Worm (Caenorhabditis elegans) whole organism, L4/young adult: ENCODE data around the gene K12H4.6.

Experiments used
- W03F9.2 ChIP-seq: fragments of 150-350 bp; optimal IDR thresholded peaks from 2 replicates; lab custom pipeline; 2014; ENCODE audit warnings: missing biosample characterization, missing genetic modification characterization
- dao-5 ChIP-seq: sonication (generic microtip); optimal IDR thresholded peaks from 2 replicates; lab custom pipeline; 2016; ENCODE audit warnings: missing genotype, missing genetic modification characterization, moderate library complexity, missing compliant biosample characterization
- him-1 ChIP-seq: sonication (generic microtip); optimal IDR thresholded peaks from 2 replicates; lab custom pipeline; 2016; ENCODE audit warnings: missing genotype, missing genetic modification reagents, missing genetic modification characterization, missing compliant biosample characterization

K12H4.6 gene

DNA sequence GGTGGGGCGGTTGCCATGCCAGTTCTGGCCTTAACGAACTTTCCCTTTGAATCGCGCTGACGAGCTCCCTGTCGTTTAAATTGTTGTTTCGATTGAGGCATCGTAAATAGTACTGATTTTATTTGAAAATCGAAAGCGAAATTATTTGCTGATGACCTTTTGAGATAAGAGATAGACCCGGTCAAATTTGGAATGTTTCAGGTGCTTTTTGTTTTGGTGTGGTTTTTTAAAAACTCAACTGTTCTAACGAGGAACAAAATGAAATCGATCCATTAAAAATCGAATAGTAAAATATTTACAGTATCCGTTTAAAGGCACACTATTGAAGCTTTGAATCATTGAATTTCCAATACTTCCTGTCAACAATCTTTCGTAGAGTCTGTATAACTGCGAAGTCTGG lies at the start of gene K12H4.6:
Gene K12H4.6, minus strand, starts transcription at position 101 of the 400 bp plus-strand sequence.
- no peak for TF ChIP-seq W03F9.2 (tag; lab: Kevin White, UChicago)
- TF ChIP-seq him-1 (tag; lab: Kevin White, UChicago) = no peak
- no peak for TF ChIP-seq dao-5 (tag; lab: Kevin White, UChicago)

DNA sequence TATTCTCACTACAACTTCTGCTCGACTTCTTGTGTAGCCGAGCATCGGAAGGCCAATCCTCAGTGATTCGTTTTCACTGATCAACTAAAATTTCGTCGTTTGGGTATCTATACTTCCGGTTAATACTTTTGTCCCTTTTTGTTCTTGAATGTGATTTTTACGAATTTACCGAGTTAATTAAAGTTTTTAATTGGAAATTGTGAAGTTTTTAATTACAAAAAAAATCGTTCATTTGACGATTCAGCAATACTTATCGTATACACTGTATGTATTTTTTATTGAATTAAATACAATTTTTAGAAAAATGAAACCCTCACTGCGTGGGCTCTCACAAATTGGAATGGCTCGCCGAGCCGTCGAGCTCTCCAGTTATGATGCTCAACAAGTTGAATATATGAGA lies 48.7 kb upstream of the K12H4.6 start, which contains the start of gene idi-1:
Gene idi-1, plus strand, starts transcription at position 301 of the 400 bp plus-strand sequence.
- no peak for TF ChIP-seq him-1 (tag; lab: Kevin White, UChicago)
- TF ChIP-seq dao-5 (tag; lab: Kevin White, UChicago) = no peak
- TF ChIP-seq W03F9.2 (tag; lab: Kevin White, UChicago) = no peak

DNA sequence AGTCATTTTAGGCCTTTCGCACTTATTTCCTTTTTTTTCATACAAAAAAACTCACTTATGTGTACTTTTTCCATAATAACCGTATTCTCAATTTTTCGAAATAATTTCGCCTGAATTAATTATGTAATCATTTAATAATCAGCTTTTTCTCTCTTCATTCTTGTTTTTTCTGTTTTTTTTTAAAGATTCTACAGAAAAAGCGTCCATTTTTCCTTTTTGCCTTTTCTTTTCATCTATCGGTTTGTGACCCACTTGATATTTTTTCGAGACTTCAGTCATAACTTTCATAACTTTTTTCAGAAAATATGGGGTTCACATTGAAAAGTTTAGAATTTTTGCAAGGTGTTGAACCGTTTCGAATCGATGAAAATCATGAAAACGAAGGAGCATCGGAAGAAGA lies 45.6 kb upstream of the K12H4.6 start, which contains the start of gene vms-1:
Gene vms-1, plus strand, starts transcription at position 301 of the 400 bp plus-strand sequence.
- TF ChIP-seq W03F9.2 (tag; lab: Kevin White, UChicago) (no peak), dao-5 (tag; lab: Kevin White, UChicago) (no peak), him-1 (tag; lab: Kevin White, UChicago) (no peak)

DNA sequence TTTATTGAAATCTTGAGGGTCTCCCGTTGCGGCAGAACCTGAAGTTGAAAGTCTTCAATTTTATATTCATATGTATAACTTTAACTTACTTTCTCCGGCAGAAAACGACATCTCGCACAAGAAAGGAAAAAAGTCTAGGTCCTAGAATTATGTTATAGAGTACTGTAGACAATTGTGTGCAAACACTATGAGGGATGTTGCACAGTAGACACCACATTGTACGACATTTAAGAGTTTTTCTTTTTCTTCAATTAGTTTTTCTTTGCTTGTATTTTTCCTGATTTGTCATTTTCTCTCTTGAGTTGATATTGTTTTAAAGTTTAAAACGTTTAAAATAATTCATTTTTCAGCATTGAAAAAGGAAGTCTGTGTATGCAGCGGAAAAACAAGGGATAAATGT lies 42.7 kb upstream of the K12H4.6 start, which contains the start of the genes K06H7.7 and grp-1:
Gene K06H7.7, minus strand, starts transcription at position 121 of the 400 bp plus-strand sequence.
Gene grp-1, plus strand, starts transcription at position 351 of the 400 bp plus-strand sequence.
- TF ChIP-seq him-1 (tag; lab: Kevin White, UChicago) (no peak), W03F9.2 (tag; lab: Kevin White, UChicago) (peak; percentile 77), dao-5 (tag; lab: Kevin White, UChicago) (no peak)

DNA sequence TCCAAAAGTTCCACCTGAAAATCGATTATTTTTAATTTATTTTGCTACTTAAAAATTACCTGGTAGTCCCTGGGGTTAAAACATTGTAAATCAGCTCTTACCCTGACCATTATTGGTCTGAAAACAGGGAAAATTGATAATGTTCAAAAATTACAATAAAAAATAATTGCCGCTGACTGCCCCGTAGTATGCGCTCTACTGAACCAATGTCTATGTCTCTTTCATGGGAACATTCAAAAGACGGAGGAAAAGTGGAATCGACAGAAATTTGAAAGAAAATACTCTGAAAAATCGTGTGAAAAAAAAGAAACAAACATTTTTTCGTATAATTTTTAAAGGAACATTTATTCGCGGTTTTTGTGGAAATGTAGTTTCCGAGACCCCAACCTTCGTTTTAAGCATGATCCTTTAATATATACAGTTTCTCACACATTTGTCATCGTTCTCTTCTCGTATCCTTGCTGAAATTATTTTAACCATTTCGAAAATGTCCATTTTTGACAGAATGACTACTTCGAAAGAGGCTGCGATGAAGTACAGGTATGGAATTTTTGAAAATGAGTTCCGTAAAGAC lies 37.6 kb upstream of the K12H4.6 start, which contains the start of the genes dcr-1 and apc-2:
Gene dcr-1, minus strand, starts transcription at position 117 of the 574 bp plus-strand sequence.
Gene apc-2, plus strand, starts transcription at position 465 of the 574 bp plus-strand sequence.
- no peak for TF ChIP-seq him-1 (tag; lab: Kevin White, UChicago)
- no peak for TF ChIP-seq dao-5 (tag; lab: Kevin White, UChicago)
- TF ChIP-seq W03F9.2 (tag; lab: Kevin White, UChicago) = no peak

DNA sequence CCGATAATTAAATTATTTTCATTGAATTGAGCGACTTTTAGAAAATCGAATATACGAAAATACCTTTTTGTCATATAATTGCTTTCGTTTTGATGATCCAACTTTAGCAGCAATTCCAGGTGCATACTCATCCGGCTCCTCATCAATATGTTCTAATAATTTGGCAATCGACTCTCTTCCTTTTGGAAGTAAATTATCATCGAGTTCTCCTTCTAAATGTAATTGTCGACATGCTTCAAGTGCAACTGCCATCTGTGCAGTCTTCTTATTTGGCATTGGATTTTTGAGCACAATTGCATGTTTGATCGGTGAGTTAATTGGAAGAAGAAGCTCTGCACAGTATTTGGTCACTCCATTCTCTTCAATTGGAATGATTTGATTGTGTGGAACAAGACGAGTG lies 34.5 kb upstream of the K12H4.6 start:
- TF ChIP-seq W03F9.2 (tag; lab: Kevin White, UChicago) (no peak), dao-5 (tag; lab: Kevin White, UChicago) (no peak), him-1 (tag; lab: Kevin White, UChicago) (no peak)

DNA sequence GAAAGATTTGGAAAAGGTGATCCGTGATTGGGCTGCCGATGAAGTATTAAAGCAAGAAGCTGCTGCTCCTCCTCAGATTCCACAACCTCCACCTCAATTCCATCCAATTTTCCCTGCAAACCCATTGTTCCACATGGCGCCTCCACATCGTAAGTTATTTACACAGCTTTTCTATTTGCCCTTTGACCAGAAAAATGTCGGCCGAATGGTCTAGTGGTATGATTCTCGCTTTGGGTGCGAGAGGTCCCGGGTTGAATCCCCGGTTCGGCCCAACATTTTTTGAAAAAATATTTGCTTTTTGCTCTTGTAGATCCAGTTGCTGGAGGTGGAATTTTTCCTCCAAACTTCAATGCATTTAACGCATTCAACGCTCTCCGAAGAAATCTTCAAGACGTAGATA lies 26.5 kb upstream of the K12H4.6 start:
- no peak for TF ChIP-seq W03F9.2 (tag; lab: Kevin White, UChicago)
- no peak for TF ChIP-seq him-1 (tag; lab: Kevin White, UChicago)
- no peak for TF ChIP-seq dao-5 (tag; lab: Kevin White, UChicago)

DNA sequence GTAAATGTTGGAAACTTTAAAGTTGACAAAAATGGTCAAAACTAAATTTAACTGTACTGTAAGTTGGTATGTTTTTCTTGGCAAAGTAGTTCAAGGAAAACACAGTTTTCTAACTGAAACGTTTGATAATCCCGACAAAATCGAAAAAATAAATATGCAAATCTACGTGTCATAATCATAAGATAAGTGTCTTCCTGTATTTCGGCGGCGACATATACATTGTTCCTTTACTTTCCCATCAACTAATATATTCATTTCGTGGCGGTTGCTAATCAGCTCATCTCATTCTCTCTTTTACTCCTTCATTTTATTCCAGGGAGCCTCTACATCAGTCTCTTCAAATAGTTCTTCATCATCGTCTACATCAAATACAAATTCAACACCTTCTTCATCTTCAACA lies 25.1 kb upstream of the K12H4.6 start:
- TF ChIP-seq him-1 (tag; lab: Kevin White, UChicago) = no peak
- no peak for TF ChIP-seq dao-5 (tag; lab: Kevin White, UChicago)
- TF ChIP-seq W03F9.2 (tag; lab: Kevin White, UChicago) = no peak

DNA sequence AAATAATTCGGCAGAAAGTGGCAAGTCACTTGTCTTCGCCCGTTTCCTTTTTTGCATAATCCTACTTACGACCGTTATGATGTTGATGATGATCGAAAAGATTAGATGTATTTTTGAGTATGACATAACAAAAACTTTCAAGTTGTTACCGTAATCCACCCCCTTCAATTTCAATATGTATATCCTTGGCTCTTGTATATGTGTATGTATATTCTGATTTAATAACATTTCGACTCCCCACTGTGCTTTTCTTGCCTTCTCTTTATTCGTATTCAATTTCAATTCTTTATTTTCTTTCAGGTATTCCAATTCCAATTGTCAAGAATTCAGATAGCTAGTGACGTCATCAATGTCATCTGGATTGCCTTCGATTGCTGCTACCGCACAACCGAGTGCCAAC lies 24.3 kb upstream of the K12H4.6 start, which contains the start of gene pros-1:
Gene pros-1, plus strand, starts transcription at position 301 of the 400 bp plus-strand sequence.
- TF ChIP-seq him-1 (tag; lab: Kevin White, UChicago) = no peak
- TF ChIP-seq W03F9.2 (tag; lab: Kevin White, UChicago) = no peak

DNA sequence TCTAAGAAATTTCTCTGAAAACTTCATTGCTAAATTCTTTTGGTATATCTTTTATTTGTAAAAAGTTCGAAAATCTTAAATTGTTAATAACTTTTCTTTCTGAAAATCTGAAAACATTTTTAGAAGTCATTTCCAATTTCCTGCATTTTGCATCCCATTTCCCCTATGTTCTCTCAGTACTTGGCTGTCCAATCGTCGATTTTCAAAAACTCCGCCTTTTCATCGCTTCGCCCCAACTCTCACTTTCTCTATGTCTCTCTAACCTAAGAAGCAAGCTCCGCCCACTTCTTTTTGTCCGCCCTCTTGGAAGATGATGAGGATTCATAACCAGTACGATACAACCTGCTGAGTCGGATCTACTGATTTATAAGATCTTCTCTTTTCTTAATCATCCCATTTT lies 22.4 kb upstream of the K12H4.6 start:
- TF ChIP-seq W03F9.2 (tag; lab: Kevin White, UChicago) = no peak
- no peak for TF ChIP-seq dao-5 (tag; lab: Kevin White, UChicago)
- TF ChIP-seq him-1 (tag; lab: Kevin White, UChicago) = no peak

DNA sequence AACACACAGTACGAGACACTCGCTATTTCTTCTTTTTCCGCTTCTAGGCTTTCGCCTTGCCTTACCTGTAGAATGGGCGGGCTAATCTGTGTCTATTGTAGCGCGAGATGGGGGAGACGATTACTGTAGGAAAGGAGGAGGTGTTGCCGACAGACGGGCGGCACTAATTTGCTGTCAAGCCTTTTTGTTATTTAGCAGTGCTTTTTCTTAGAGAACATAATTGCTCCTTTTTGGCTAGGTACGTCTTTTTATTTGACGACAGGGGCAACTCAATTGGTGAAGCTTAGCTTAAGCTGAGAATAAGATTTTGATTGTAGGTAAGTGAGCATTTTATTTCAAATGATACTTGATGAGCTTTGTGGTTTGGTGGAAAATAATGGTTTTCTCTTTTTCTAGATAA lies 21.0 kb upstream of the K12H4.6 start:
- TF ChIP-seq dao-5 (tag; lab: Kevin White, UChicago) (no peak), W03F9.2 (tag; lab: Kevin White, UChicago) (no peak), him-1 (tag; lab: Kevin White, UChicago) (no peak)

DNA sequence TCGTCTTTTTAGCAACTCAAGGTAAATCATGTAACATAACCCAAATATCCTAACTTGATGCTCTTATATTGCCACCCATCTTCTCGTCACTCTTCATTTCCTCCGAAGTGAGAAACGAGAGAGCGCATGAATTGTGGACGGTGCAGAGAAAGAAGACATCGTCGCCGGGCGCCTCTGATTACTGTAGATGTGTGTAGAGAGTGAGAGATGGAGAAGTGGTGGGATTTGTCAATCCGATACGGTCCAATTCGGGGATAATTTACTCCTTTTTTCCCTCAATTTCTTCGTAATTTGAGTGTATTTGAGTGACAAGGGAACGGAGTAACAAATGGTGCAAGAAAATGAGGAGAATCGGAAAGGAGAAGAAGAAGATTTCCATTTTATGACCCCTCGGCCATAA lies 18.4 kb upstream of the K12H4.6 start:
- TF ChIP-seq dao-5 (tag; lab: Kevin White, UChicago) = no peak

DNA sequence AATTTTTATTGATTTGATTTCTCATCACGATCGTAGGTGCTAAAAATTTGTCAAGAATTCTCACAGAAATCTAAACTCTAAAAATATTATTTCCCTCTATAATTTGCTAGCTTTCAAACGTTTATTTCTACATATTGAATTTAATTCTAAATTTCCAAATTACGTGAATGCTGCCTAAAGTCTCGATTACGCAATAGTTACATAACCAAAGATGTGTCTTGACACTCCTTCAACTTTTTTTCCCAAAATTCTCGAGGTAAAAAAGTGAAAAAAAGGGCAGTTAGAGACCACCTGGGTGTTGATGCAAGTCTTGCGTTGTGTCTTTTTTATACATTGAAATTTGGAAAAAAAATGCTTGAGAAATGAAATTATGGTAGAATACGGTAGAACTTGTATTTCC lies 9.2 kb upstream of the K12H4.6 start:
- TF ChIP-seq him-1 (tag; lab: Kevin White, UChicago) (no peak), W03F9.2 (tag; lab: Kevin White, UChicago) (no peak), dao-5 (tag; lab: Kevin White, UChicago) (no peak)

DNA sequence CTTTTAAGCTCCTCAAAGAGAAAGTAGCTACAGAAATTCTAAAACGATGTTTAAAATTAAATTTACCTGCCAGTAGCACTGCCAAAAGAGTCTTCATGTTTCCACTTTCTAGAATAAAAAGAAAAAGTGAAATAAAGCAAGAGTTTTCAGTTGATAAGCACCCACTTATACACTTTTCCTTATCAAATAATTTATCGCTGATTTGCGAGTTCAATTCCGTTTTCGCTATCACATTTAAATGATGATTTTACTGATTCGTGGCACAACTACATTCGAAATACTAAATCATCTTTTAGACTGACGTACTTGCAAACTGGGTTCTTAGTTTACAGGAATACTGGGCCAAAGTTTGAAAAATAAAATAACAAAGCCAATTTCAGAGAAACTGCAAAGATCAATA lies 8.3 kb upstream of the K12H4.6 start, which contains the start of gene K12H4.7:
Gene K12H4.7, minus strand, starts transcription at position 138 of the 400 bp plus-strand sequence.
- TF ChIP-seq W03F9.2 (tag; lab: Kevin White, UChicago) (no peak), him-1 (tag; lab: Kevin White, UChicago) (no peak), dao-5 (tag; lab: Kevin White, UChicago) (no peak)
